Worm (Caenorhabditis elegans) whole organism, midembryonic: Measurements from ENCODE around the gene czw-1.

Experiments used
- T22C8.4 ChIP-seq: fragments of 200-800 bp; sonication (Bioruptor generic); IDR thresholded peaks from 2 replicates; pipeline ENCODE4 v1.3.6; 2022; ENCODE audit warnings: missing genetic modification characterization, missing compliant biosample characterization
- cog-1 ChIP-seq: sonication (generic microtip); optimal IDR thresholded peaks from 2 replicates; lab custom pipeline; 2016; ENCODE audit warnings: missing genetic modification characterization, missing compliant biosample characterization
- flt-1 ChIP-seq: fragments of 200-800 bp; sonication (Bioruptor generic); IDR thresholded peaks from 2 replicates; pipeline ENCODE4 v1.3.6; 2022; ENCODE audit warnings: missing genetic modification characterization, missing compliant biosample characterization
- klf-2 ChIP-seq: fragments of 200-800 bp; sonication (Bioruptor generic); conservative IDR thresholded peaks from 2 replicates; pipeline ENCODE4 v1.3.6; 2022; ENCODE audit warnings: missing genetic modification reagents, missing genetic modification characterization, missing compliant biosample characterization
- med-1 ChIP-seq: sonication (generic microtip); optimal IDR thresholded peaks from 2 replicates; lab custom pipeline; 2017; ENCODE audit warnings: missing genetic modification characterization, mild to moderate bottlenecking, missing compliant biosample characterization, antibody characterized with exemption, missing genetic modification reagents; ENCODE audit not compliant: insufficient read depth
- ref-1 ChIP-seq: fragments of 200-800 bp; sonication (Bioruptor generic); conservative IDR thresholded peaks from 2 replicates; pipeline ENCODE4 v1.3.6; 2022; ENCODE audit warnings: missing genetic modification reagents, missing genetic modification characterization, missing compliant biosample characterization
- tab-1 ChIP-seq: fragments of 200-800 bp; sonication (Bioruptor generic); IDR thresholded peaks from 2 replicates; pipeline ENCODE4 v1.3.6; 2022; ENCODE audit warnings: missing genetic modification characterization, missing compliant biosample characterization
- ztf-23 ChIP-seq: fragments of 200-800 bp; sonication (Bioruptor generic); IDR thresholded peaks from 2 replicates; pipeline ENCODE4 v1.3.6; 2022; ENCODE audit warnings: missing genetic modification reagents, missing genetic modification characterization, missing compliant biosample characterization
- ztf-29 ChIP-seq: fragments of 200-800 bp; sonication (Bioruptor generic); IDR thresholded peaks from 2 replicates; pipeline ENCODE4 v1.3.6; 2022; ENCODE audit warnings: missing genetic modification reagents, missing genetic modification characterization, missing compliant biosample characterization

The czw-1 gene

ce11 chrIV:7977452-7977940, 30.9 kb upstream of the czw-1 start, which contains the start of gene ora-1:
TSS of gene ora-1 (plus strand) at chrIV:7977890.
- TF ChIP-seq cog-1 (tag; lab: Kevin White, UChicago) (no peak), ztf-29 (GFP tag; lab: Robert Waterston, UW) (no peak), ztf-23 (GFP tag; lab: Robert Waterston, UW) (no peak), klf-2 (no peak), ref-1 (GFP tag; lab: Robert Waterston, UW) (no peak), tab-1 (GFP tag; lab: Robert Waterston, UW) (no peak), flt-1 (no peak), med-1 (GFP tag; lab: Kevin White, UChicago) (no peak), T22C8.4 (GFP tag; lab: Robert Waterston, UW) (no peak)

- no peak for TF ChIP-seq T22C8.4 (GFP tag; lab: Robert Waterston, UW)
- TF ChIP-seq klf-2 = no peak
- no peak for TF ChIP-seq med-1 (GFP tag; lab: Kevin White, UChicago)
- no peak for TF ChIP-seq tab-1 (GFP tag; lab: Robert Waterston, UW)
- no peak for TF ChIP-seq ref-1 (GFP tag; lab: Robert Waterston, UW)
- TF ChIP-seq ztf-29 (GFP tag; lab: Robert Waterston, UW) = no peak
- TF ChIP-seq ztf-23 (GFP tag; lab: Robert Waterston, UW) = no peak
- TF ChIP-seq flt-1 = no peak
- no peak for TF ChIP-seq cog-1 (tag; lab: Kevin White, UChicago)
Measured at ce11 chrIV:7976210-7976609, 29.6 kb upstream of the czw-1 start, which contains the start of gene F57H12.6. TSS of gene F57H12.6 (minus strand) at chrIV:7976310.

ce11 chrIV:7967006-7967405, 20.4 kb upstream of the czw-1 start, which contains the start of gene F57H12.5:
TSS of gene F57H12.5 (plus strand) at chrIV:7967306.
- TF ChIP-seq tab-1 (GFP tag; lab: Robert Waterston, UW) (no peak), ztf-29 (GFP tag; lab: Robert Waterston, UW) (no peak), ref-1 (GFP tag; lab: Robert Waterston, UW) (no peak), med-1 (GFP tag; lab: Kevin White, UChicago) (no peak), T22C8.4 (GFP tag; lab: Robert Waterston, UW) (no peak), klf-2 (no peak), ztf-23 (GFP tag; lab: Robert Waterston, UW) (no peak), cog-1 (tag; lab: Kevin White, UChicago) (no peak), flt-1 (no peak)

- TF ChIP-seq tab-1 (GFP tag; lab: Robert Waterston, UW) = no peak
- no peak for TF ChIP-seq flt-1
- TF ChIP-seq ztf-23 (GFP tag; lab: Robert Waterston, UW) = no peak
- no peak for TF ChIP-seq cog-1 (tag; lab: Kevin White, UChicago)
- TF ChIP-seq ztf-29 (GFP tag; lab: Robert Waterston, UW) = no peak
Measured at ce11 chrIV:7961889-7962342, 15.3 kb upstream of the czw-1 start.

- TF ChIP-seq med-1 (GFP tag; lab: Kevin White, UChicago) = no peak
- TF ChIP-seq T22C8.4 (GFP tag; lab: Robert Waterston, UW) = no peak
- no peak for TF ChIP-seq cog-1 (tag; lab: Kevin White, UChicago)
- no peak for TF ChIP-seq tab-1 (GFP tag; lab: Robert Waterston, UW)
- no peak for TF ChIP-seq ref-1 (GFP tag; lab: Robert Waterston, UW)
- TF ChIP-seq ztf-29 (GFP tag; lab: Robert Waterston, UW) = no peak
- no peak for TF ChIP-seq flt-1
- no peak for TF ChIP-seq klf-2
- TF ChIP-seq ztf-23 (GFP tag; lab: Robert Waterston, UW) = no peak
Measured at ce11 chrIV:7958092-7958491, 11.5 kb upstream of the czw-1 start.

- TF ChIP-seq ztf-29 (GFP tag; lab: Robert Waterston, UW) = no peak
- no peak for TF ChIP-seq ztf-23 (GFP tag; lab: Robert Waterston, UW)
- no peak for TF ChIP-seq ref-1 (GFP tag; lab: Robert Waterston, UW)
- no peak for TF ChIP-seq T22C8.4 (GFP tag; lab: Robert Waterston, UW)
- TF ChIP-seq flt-1 = no peak
- TF ChIP-seq cog-1 (tag; lab: Kevin White, UChicago) = no peak
- TF ChIP-seq med-1 (GFP tag; lab: Kevin White, UChicago) = no peak
- no peak for TF ChIP-seq klf-2
- no peak for TF ChIP-seq tab-1 (GFP tag; lab: Robert Waterston, UW)
Measured at ce11 chrIV:7957504-7957903, 10.9 kb upstream of the czw-1 start, which contains the start of gene frpr-10. TSS of gene frpr-10 (plus strand) at chrIV:7957804.

ce11 chrIV:7956643-7957317, 10.2 kb upstream of the czw-1 start, which contains the start of gene csr-1:
TSS of gene csr-1 (plus strand) at chrIV:7957267.
- TF ChIP-seq tab-1 (GFP tag; lab: Robert Waterston, UW) (no peak), klf-2 (no peak), ref-1 (GFP tag; lab: Robert Waterston, UW) (no peak), ztf-29 (GFP tag; lab: Robert Waterston, UW) (no peak), cog-1 (tag; lab: Kevin White, UChicago) (no peak), ztf-23 (GFP tag; lab: Robert Waterston, UW) (no peak), T22C8.4 (GFP tag; lab: Robert Waterston, UW) (no peak), med-1 (GFP tag; lab: Kevin White, UChicago) (no peak), flt-1 (no peak)

ce11 chrIV:7955849-7956248, 9.2 kb upstream of the czw-1 start, which contains the start of gene ceh-19:
TSS of gene ceh-19 (minus strand) at chrIV:7955949.
- no peak for TF ChIP-seq med-1 (GFP tag; lab: Kevin White, UChicago)
- TF ChIP-seq flt-1 = no peak
- no peak for TF ChIP-seq klf-2
- no peak for TF ChIP-seq tab-1 (GFP tag; lab: Robert Waterston, UW)
- TF ChIP-seq ztf-29 (GFP tag; lab: Robert Waterston, UW) = no peak
- TF ChIP-seq T22C8.4 (GFP tag; lab: Robert Waterston, UW) = no peak
- no peak for TF ChIP-seq cog-1 (tag; lab: Kevin White, UChicago)
- TF ChIP-seq ztf-23 (GFP tag; lab: Robert Waterston, UW) = no peak
- TF ChIP-seq ref-1 (GFP tag; lab: Robert Waterston, UW) = no peak

ce11 chrIV:7954006-7954405, 7.4 kb upstream of the czw-1 start:
- TF ChIP-seq T22C8.4 (GFP tag; lab: Robert Waterston, UW) = no peak
- TF ChIP-seq med-1 (GFP tag; lab: Kevin White, UChicago) = no peak
- TF ChIP-seq klf-2 = no peak
- TF ChIP-seq ref-1 (GFP tag; lab: Robert Waterston, UW) = no peak
- TF ChIP-seq flt-1 = no peak
- no peak for TF ChIP-seq ztf-23 (GFP tag; lab: Robert Waterston, UW)
